Fruit fly (Drosophila melanogaster): ENCODE data around the gene CG17375.
A peak's percentile ranks its signal among the peaks of the same experiment; 100 is the strongest.

The CG17375 gene

DNA sequence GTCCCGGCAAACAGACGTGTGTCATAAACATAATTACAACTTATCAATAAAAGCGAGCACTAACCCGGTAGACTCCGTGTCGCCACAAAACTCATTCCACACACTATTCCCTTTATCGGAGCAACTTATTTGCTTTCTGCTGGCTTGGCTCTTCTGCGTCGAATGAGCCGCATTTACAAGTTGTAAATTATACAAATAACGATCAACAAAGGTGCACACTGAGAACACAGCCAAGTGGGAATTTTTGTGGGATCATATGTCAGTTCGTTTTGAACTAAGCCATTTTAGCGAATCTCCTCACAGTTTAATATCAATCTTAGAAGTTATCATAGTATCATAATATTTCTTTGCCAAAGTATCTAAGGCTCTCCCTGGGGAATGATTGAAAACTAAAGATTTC lies 12.8 kb upstream of the CG17375 start (continued):
- TF ChIP-seq lbe (GFP tag; optimal IDR thresholded peaks at IDR 0.05), result no peak
- no peak for TF ChIP-seq B-H2 (GFP tag; optimal IDR thresholded peaks at IDR 0.05)
- no peak for TF ChIP-seq CG13894 (tag; optimal IDR thresholded peaks at IDR 0.05)
- no peak for TF ChIP-seq ato (GFP tag; IDR thresholded peaks at IDR 0.05; ENCODE audit: partially characterized antibody)
- TF ChIP-seq CG2202 (tag; optimal IDR thresholded peaks at IDR 0.05), result peak; percentile 59
- TF ChIP-seq CG7928 (GFP tag; optimal IDR thresholded peaks at IDR 0.05), result no peak
- TF ChIP-seq CG3163 (GFP tag; optimal IDR thresholded peaks at IDR 0.05), result no peak
- TF ChIP-seq Xrp1 (GFP tag; IDR thresholded peaks at IDR 0.05), result peak; percentile 46
- TF ChIP-seq CG10543 (GFP tag; optimal IDR thresholded peaks at IDR 0.05), result no peak
- TF ChIP-seq Blimp-1 (GFP tag; optimal IDR thresholded peaks at IDR 0.05), result peak; percentile 12
- peak; percentile 7 for TF ChIP-seq CG7271 (tag; optimal IDR thresholded peaks at IDR 0.05)
- TF ChIP-seq ind (GFP tag; optimal IDR thresholded peaks at IDR 0.05), result no peak
- no peak for TF ChIP-seq E2f1 (GFP tag; IDR thresholded peaks at IDR 0.05)
- no peak for TF ChIP-seq CG10366 (GFP tag; IDR thresholded peaks at IDR 0.05)
- no peak for TF ChIP-seq CG12155 (GFP tag; optimal IDR thresholded peaks at IDR 0.05)
- no peak for TF ChIP-seq lab (GFP tag; optimal IDR thresholded peaks at IDR 0.05)
- TF ChIP-seq mld (GFP tag; IDR thresholded peaks at IDR 0.05; ENCODE audit: partially characterized antibody), result no peak
- TF ChIP-seq esg (GFP tag; conservative IDR thresholded peaks at IDR 0.05), result no peak
- TF ChIP-seq CG7357 (GFP tag; IDR thresholded peaks at IDR 0.05), result no peak
- no peak for TF ChIP-seq Dad (GFP tag; optimal IDR thresholded peaks at IDR 0.05)
- TF ChIP-seq CG18262 (tag; optimal IDR thresholded peaks at IDR 0.05), result peak; percentile 34
- no peak for TF ChIP-seq Gug (GFP tag; IDR thresholded peaks at IDR 0.05)
- peak; percentile 42 for TF ChIP-seq CG6813 (GFP tag; optimal IDR thresholded peaks at IDR 0.05)
- no peak for TF ChIP-seq CG13123 (GFP tag; optimal IDR thresholded peaks at IDR 0.05)

dm6 chr2L:6817493-6817892 lies 11.9 kb upstream of the CG17375 start:
- peak in 1 of 3 experiments; percentile 29 for TF ChIP-seq lola (GFP tag; optimal IDR thresholded peaks at IDR 0.05)
- TF ChIP-seq pfk (GFP tag; optimal IDR thresholded peaks at IDR 0.05), result peak; percentile 81
- peak; percentile 44 for TF ChIP-seq cg (GFP tag; optimal IDR thresholded peaks at IDR 0.05)
- TF ChIP-seq ash1 (GFP tag; optimal IDR thresholded peaks at IDR 0.05), result peak; percentile 25
- no peak for TF ChIP-seq CG16863 (GFP tag; optimal IDR thresholded peaks at IDR 0.05)
- TF ChIP-seq CG12299 (tag; optimal IDR thresholded peaks at IDR 0.05), result no peak
- peak; percentile 22; the same call in 1 of the 2 replicates for TF ChIP-seq CG32532 (GFP tag; IDR thresholded peaks at IDR 0.05)
- peak; percentile 65 for TF ChIP-seq Deaf1 (tag; optimal IDR thresholded peaks at IDR 0.05)
- TF ChIP-seq CG6765 (GFP tag; optimal IDR thresholded peaks at IDR 0.05), result no peak
- TF ChIP-seq Adf1 (GFP tag; IDR thresholded peaks at IDR 0.05), result peak; percentile 74
- TF ChIP-seq fd102C (GFP tag; optimal IDR thresholded peaks at IDR 0.05), result no peak
- TF ChIP-seq CG10321 (GFP tag; IDR thresholded peaks at IDR 0.05), result peak; percentile 93
- no peak for TF ChIP-seq Sry-β (GFP tag; optimal IDR thresholded peaks at IDR 0.05)
- TF ChIP-seq CG11695 (GFP tag; IDR thresholded peaks at IDR 0.05), result 0 out of 3 replicates have a peak, but pooled peaks have one; percentile 10
- TF ChIP-seq CG1832 (GFP tag; optimal IDR thresholded peaks at IDR 0.05), result peak; percentile 77
- TF ChIP-seq Rfx (GFP tag; IDR thresholded peaks at IDR 0.05), result 0 out of 2 replicates have a peak, but pooled peaks have one; percentile 24
- no peak for TF ChIP-seq HLHmδ (GFP tag; optimal IDR thresholded peaks at IDR 0.05)
- no peak for TF ChIP-seq CG12236 (GFP tag; optimal IDR thresholded peaks at IDR 0.05)
- TF ChIP-seq sima (GFP tag; optimal IDR thresholded peaks at IDR 0.05), result no peak
- TF ChIP-seq aop (GFP tag; IDR thresholded peaks at IDR 0.05), result no peak
- no peak for TF ChIP-seq CG11504 (tag; optimal IDR thresholded peaks at IDR 0.05)
- TF ChIP-seq CG1603 (tag; optimal IDR thresholded peaks at IDR 0.05), result no peak
- no peak for TF ChIP-seq CG10274 (GFP tag; optimal IDR thresholded peaks at IDR 0.05)
- TF ChIP-seq Scr (GFP tag; IDR thresholded peaks at IDR 0.05; ENCODE audit: partially characterized antibody), result no peak
- TF ChIP-seq NC2β (GFP tag; optimal IDR thresholded peaks at IDR 0.05), result no peak
- peak; percentile 22 for TF ChIP-seq Jarid2 (GFP tag; optimal IDR thresholded peaks at IDR 0.05)
- TF ChIP-seq sens-2 (GFP tag; IDR thresholded peaks at IDR 0.05), result peak; percentile 84
